Fruit fly (Drosophila melanogaster) whole organism: ENCODE results near the gene CG6678.

Source experiments
- EcR ChIP-seq, 2 experiments: fragments of >200 bp; optimal IDR thresholded peaks; 2 replicates each; lab custom pipeline; 2017; ENCODE audit warnings: missing biosample characterization in 2 of 2, missing genetic modification characterization in 2 of 2, missing genetic modification reagents in 2 of 2
- psq ChIP-seq: fragments of >200 bp; optimal IDR thresholded peaks from 2 replicates; lab custom pipeline; 2017

dm6 chr3R:21847438-21847837 lies 39.4 kb upstream of the CG6678 start:
- TF ChIP-seq EcR (GFP tag; optimal IDR thresholded peaks at IDR 0.05; lab: Kevin White, UChicago) (no peak), psq (lab: Kevin White, UChicago) (no peak)
